Fruit fly (Drosophila melanogaster): ENCODE measurements around the gene STUB1.

DNA sequence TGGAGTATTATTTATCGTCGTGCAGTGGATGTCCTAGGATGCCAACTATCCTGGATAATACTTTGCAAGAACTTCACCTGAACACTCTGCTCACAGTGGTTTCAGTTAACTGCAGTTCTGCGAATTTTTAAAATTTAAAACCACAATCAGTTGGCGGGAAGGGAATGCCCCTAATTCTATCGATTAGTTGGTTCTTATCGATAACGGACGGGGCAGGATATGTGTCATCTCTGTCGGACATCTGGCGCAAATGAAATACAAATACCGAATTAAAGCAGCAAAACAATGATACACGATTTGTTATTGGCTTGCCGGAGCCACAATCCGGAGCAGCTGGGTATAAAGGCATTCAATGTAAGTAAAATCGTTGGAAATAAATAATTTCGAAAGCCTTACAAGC is 45.7 kb downstream of the STUB1 start, which contains the start of gene Grip75:
- no peak for TF ChIP-seq ttk (optimal IDR thresholded peaks at IDR 0.05)
- TF ChIP-seq h (optimal IDR thresholded peaks at IDR 0.05) = no peak

All from Kc167 (cell line).